Fruit fly (Drosophila melanogaster): ENCODE results near the gene Rbsn-5.

Rbsn-5 gene

DNA sequence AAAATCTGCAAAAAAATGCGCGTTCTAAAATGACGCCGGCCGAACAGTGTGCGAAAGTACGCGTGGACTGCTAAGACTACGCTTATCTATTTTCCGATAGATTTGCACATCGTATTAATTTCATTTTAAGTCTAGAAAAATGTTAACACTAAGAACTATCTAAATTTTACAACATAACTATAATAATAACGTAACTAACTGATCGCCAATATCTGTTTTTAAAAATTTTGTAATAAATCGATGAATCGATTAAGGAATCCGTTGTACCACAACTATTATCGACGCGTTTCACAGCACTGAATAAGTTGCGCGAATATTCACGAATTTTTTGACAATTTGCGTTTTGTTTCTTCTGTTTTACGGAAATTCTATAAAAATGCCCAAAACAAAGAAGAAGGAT lies 51.4 kb downstream of the Rbsn-5 start, which contains the start of gene Ssb-c31a (continued):
- TF ChIP-seq Optix (GFP tag; IDR thresholded peaks at IDR 0.05) (no peak), sob (GFP tag; IDR thresholded peaks at IDR 0.05) (peak; percentile 81), prd (optimal IDR thresholded peaks at IDR 0.05) (no peak), prd (GFP tag; IDR thresholded peaks at IDR 0.05) (peak; percentile 31; the same call in 1 of the 3 replicates), Nf-YA (GFP tag; IDR thresholded peaks at IDR 0.05) (no peak), CG32532 (GFP tag; IDR thresholded peaks at IDR 0.05) (0 out of 2 replicates have a peak, but pooled peaks have one; percentile 17), CG15011 (GFP tag; optimal IDR thresholded peaks at IDR 0.05) (no peak), CG14965 (GFP tag; optimal IDR thresholded peaks at IDR 0.05; ENCODE audit: borderline replicate concordance) (no peak), Mad (GFP tag; optimal IDR thresholded peaks at IDR 0.05) (peak; percentile 58), CG30403 (GFP tag; optimal IDR thresholded peaks at IDR 0.05) (peak; percentile 77), CG2129 (GFP tag; IDR thresholded peaks at IDR 0.05; ENCODE audit: partially characterized antibody) (peak; percentile 76), CG12299 (tag; optimal IDR thresholded peaks at IDR 0.05) (peak; percentile 60), CHES-1-like (GFP tag; optimal IDR thresholded peaks at IDR 0.05) (peak; percentile 39), CG17912 (GFP tag; optimal IDR thresholded peaks at IDR 0.05) (no peak), lov (optimal IDR thresholded peaks at IDR 0.05) (no peak), lov (GFP tag; IDR thresholded peaks at IDR 0.05) (no peak), Pdp1 (GFP tag; optimal IDR thresholded peaks at IDR 0.05) (peak; percentile 56 to 61), fd96Cb (tag; optimal IDR thresholded peaks at IDR 0.05) (no peak), Hr39 (optimal IDR thresholded peaks at IDR 0.05) (no peak), CG31441 (GFP tag; IDR thresholded peaks at IDR 0.05) (0 out of 2 replicates have a peak, but pooled peaks have one; percentile 32), nom (GFP tag; optimal IDR thresholded peaks at IDR 0.05) (peak; percentile 35), CG18476 (GFP tag; optimal IDR thresholded peaks at IDR 0.05) (peak; percentile 49), CG9797 (GFP tag; optimal IDR thresholded peaks at IDR 0.05) (peak; percentile 15), p53 (GFP tag; optimal IDR thresholded peaks at IDR 0.05) (peak; percentile 36), gt (GFP tag; IDR thresholded peaks at IDR 0.05) (no peak), CG15514 (GFP tag; optimal IDR thresholded peaks at IDR 0.05) (peak; percentile 50), Rfx (GFP tag; IDR thresholded peaks at IDR 0.05) (peak; percentile 64), Asciz (GFP tag; optimal IDR thresholded peaks at IDR 0.05) (no peak), NC2α (GFP tag; optimal IDR thresholded peaks at IDR 0.05) (no peak), CG13296 (GFP tag; optimal IDR thresholded peaks at IDR 0.05) (peak; percentile 62), org-1 (GFP tag; optimal IDR thresholded peaks at IDR 0.05) (no peak), Nf-YC (tag; optimal IDR thresholded peaks at IDR 0.05) (peak; percentile 57), zfh2 (GFP tag; optimal IDR thresholded peaks at IDR 0.05) (peak; percentile 68), Dbx (GFP tag; IDR thresholded peaks at IDR 0.05) (peak; percentile 63), ind (GFP tag; optimal IDR thresholded peaks at IDR 0.05) (peak; percentile 58), CG10209 (GFP tag; optimal IDR thresholded peaks at IDR 0.05) (peak; percentile 40), CG14710 (tag; optimal IDR thresholded peaks at IDR 0.05) (peak; percentile 71), Med (GFP tag) (peak; percentile 89), chinmo (GFP tag; IDR thresholded peaks at IDR 0.05; ENCODE audit: partially characterized antibody) (0 out of 4 replicates have a peak, but pooled peaks have one; percentile 47), CG8924 (tag; optimal IDR thresholded peaks at IDR 0.05) (peak; percentile 23), Ssrp (tag; optimal IDR thresholded peaks at IDR 0.05) (peak; percentile 15), CG8281 (tag; optimal IDR thresholded peaks at IDR 0.05) (no peak), Bdp1 (GFP tag; optimal IDR thresholded peaks at IDR 0.05) (no peak), CG3163 (GFP tag; optimal IDR thresholded peaks at IDR 0.05) (peak; percentile 22), dysf (GFP tag; IDR thresholded peaks at IDR 0.05) (peak; percentile 28; the same call in 1 of the 3 replicates), Ptx1 (GFP tag; IDR thresholded peaks at IDR 0.05) (peak; percentile 35; the same call in 1 of the 2 replicates), CG13287 (GFP tag; IDR thresholded peaks at IDR 0.05; ENCODE audit: partially characterized antibody) (peak; percentile 88), Sox100B (GFP tag; optimal IDR thresholded peaks at IDR 0.05) (peak; percentile 43), Poxn (GFP tag; IDR thresholded peaks at IDR 0.05) (no peak), gcm2 (GFP tag; optimal IDR thresholded peaks at IDR 0.05) (no peak), dm (GFP tag; optimal IDR thresholded peaks at IDR 0.05) (peak; percentile 20)

All from whole organism, embryonic.